Worm (Caenorhabditis elegans) whole organism, young adult: ENCODE measurements around the gene Y39G8B.13.

Experiments used
- C06A6.2 ChIP-seq: fragments of 200-800 bp; sonication (Bioruptor generic); conservative IDR thresholded peaks from 2 replicates; pipeline ENCODE4 v1.3.6; 2022; ENCODE audit warnings: missing genetic modification characterization, missing compliant biosample characterization
- F23B12.7 ChIP-seq: sonication (generic microtip); optimal IDR thresholded peaks from 2 replicates; lab custom pipeline; 2017; ENCODE audit warnings: missing genetic modification characterization, mild to moderate bottlenecking, missing compliant biosample characterization, antibody characterized with exemption, moderate library complexity; ENCODE audit not compliant: insufficient read depth
- F49E8.2 ChIP-seq: sonication (generic microtip); optimal IDR thresholded peaks from 3 replicates; lab custom pipeline; 2017; ENCODE audit warnings: missing genetic modification characterization, mild to moderate bottlenecking, missing compliant biosample characterization, antibody characterized with exemption, moderate library complexity; ENCODE audit not compliant: insufficient read depth
- F52B5.7 ChIP-seq: sonication (generic microtip); optimal IDR thresholded peaks from 2 replicates; lab custom pipeline; 2016; ENCODE audit warnings: mild to moderate bottlenecking, missing genetic modification characterization, missing compliant biosample characterization
- F57A8.1 ChIP-seq: fragments of 200-800 bp; sonication (Bioruptor generic); optimal IDR thresholded peaks from 2 replicates; lab custom pipeline; 2018; ENCODE audit warnings: mild to moderate bottlenecking, missing genetic modification characterization, moderate library complexity, missing compliant biosample characterization
- K11D2.4 ChIP-seq: fragments of 200-800 bp; sonication (Bioruptor generic); IDR thresholded peaks from 2 replicates; pipeline ENCODE4 v1.3.6; 2022; ENCODE audit warnings: missing genetic modification reagents, missing genetic modification characterization, missing compliant biosample characterization
- Y53F4B.3 ChIP-seq: fragments of 200-800 bp; sonication (Bioruptor generic); IDR thresholded peaks from 2 replicates; pipeline ENCODE4 v1.3.6; 2022; ENCODE audit warnings: missing genetic modification reagents, missing genetic modification characterization, missing compliant biosample characterization
- Y56A3A.18 ChIP-seq: fragments of 200-800 bp; sonication (Bioruptor generic); IDR thresholded peaks from 2 replicates; pipeline ENCODE4 v1.3.6; 2022; ENCODE audit warnings: missing genetic modification reagents, missing genetic modification characterization, missing compliant biosample characterization
- atf-7 ChIP-seq: sonication (generic microtip); optimal IDR thresholded peaks from 2 replicates; lab custom pipeline; 2017; ENCODE audit warnings: mild to moderate bottlenecking, missing genetic modification characterization, missing compliant biosample characterization
- athp-1 ChIP-seq: sonication (generic microtip); optimal IDR thresholded peaks from 2 replicates; lab custom pipeline; 2017; ENCODE audit warnings: mild to moderate bottlenecking, missing genetic modification characterization, missing compliant biosample characterization
- attf-5 ChIP-seq: fragments of 200-800 bp; sonication (Bioruptor generic); optimal IDR thresholded peaks from 2 replicates; lab custom pipeline; 2018; ENCODE audit warnings: mild to moderate bottlenecking, missing genetic modification characterization, missing compliant biosample characterization
- bed-2 ChIP-seq: fragments of 200-800 bp; sonication (Bioruptor generic); IDR thresholded peaks from 2 replicates; pipeline ENCODE4 v1.3.6; 2022; ENCODE audit warnings: missing genetic modification reagents, missing genetic modification characterization, missing compliant biosample characterization
- ccch-3 ChIP-seq: fragments of 200-800 bp; sonication (Bioruptor generic); optimal IDR thresholded peaks from 2 replicates; lab custom pipeline; 2018; ENCODE audit warnings: mild to moderate bottlenecking, missing genetic modification characterization, missing compliant biosample characterization
- cebp-2 ChIP-seq: fragments of 200-800 bp; sonication (Bioruptor generic); IDR thresholded peaks from 2 replicates; pipeline ENCODE4 v1.3.6; 2022; ENCODE audit warnings: missing genetic modification characterization, missing compliant biosample characterization
- ceh-100 ChIP-seq: fragments of 200-800 bp; sonication (Bioruptor generic); IDR thresholded peaks from 2 replicates; pipeline ENCODE4 v1.3.6; 2022; ENCODE audit warnings: missing genetic modification reagents, missing genetic modification characterization, missing compliant biosample characterization
- chd-7 ChIP-seq: sonication (generic microtip); optimal IDR thresholded peaks from 2 replicates; lab custom pipeline; 2016; ENCODE audit warnings: mild to moderate bottlenecking, missing genetic modification characterization, moderate library complexity, missing compliant biosample characterization
- dox-1 ChIP-seq: fragments of 200-800 bp; sonication (Bioruptor generic); IDR thresholded peaks from 2 replicates; pipeline ENCODE4 v1.3.6; 2022; ENCODE audit warnings: missing genetic modification reagents, missing genetic modification characterization, missing compliant biosample characterization
- egl-44 ChIP-seq: fragments of 200-800 bp; sonication (Bioruptor generic); IDR thresholded peaks from 2 replicates; pipeline ENCODE4 v1.3.6; 2022; ENCODE audit warnings: missing genetic modification reagents, missing genetic modification characterization, missing compliant biosample characterization
- ekl-4 ChIP-seq: fragments of 200-800 bp; sonication (Bioruptor generic); IDR thresholded peaks from 2 replicates; pipeline ENCODE4 v1.3.6; 2022; ENCODE audit warnings: missing genetic modification reagents, missing genetic modification characterization, missing compliant biosample characterization
- ets-4 ChIP-seq: fragments of 200-800 bp; sonication (Bioruptor generic); optimal IDR thresholded peaks from 2 replicates; lab custom pipeline; 2018; ENCODE audit warnings: mild to moderate bottlenecking, missing genetic modification characterization, missing compliant biosample characterization
- gei-17 ChIP-seq: fragments of 200-800 bp; sonication (Bioruptor generic); optimal IDR thresholded peaks from 2 replicates; lab custom pipeline; 2018; ENCODE audit warnings: mild to moderate bottlenecking, missing genetic modification characterization, missing compliant biosample characterization
- him-1 ChIP-seq: sonication (generic microtip); optimal IDR thresholded peaks from 2 replicates; lab custom pipeline; 2016; ENCODE audit warnings: missing genotype, missing genetic modification reagents, missing genetic modification characterization, missing compliant biosample characterization
- hmg-20 ChIP-seq: fragments of 200-800 bp; sonication (Bioruptor generic); IDR thresholded peaks from 2 replicates; pipeline ENCODE4 v1.3.6; 2022; ENCODE audit warnings: missing genetic modification reagents, missing genetic modification characterization, missing compliant biosample characterization
- hrde-1 ChIP-seq: sonication (generic microtip); optimal IDR thresholded peaks from 2 replicates; lab custom pipeline; 2016; ENCODE audit warnings: missing genetic modification characterization, mild to moderate bottlenecking, missing compliant biosample characterization, moderate library complexity, missing genotype, missing genetic modification reagents, borderline replicate concordance
- hsf-1 ChIP-seq: fragments of 200-800 bp; sonication (Bioruptor generic); IDR thresholded peaks from 2 replicates; pipeline ENCODE4 v1.3.6; 2022; ENCODE audit warnings: missing genetic modification reagents, missing genetic modification characterization, missing compliant biosample characterization
- lag-1 ChIP-seq: fragments of 200-800 bp; sonication (Bioruptor generic); IDR thresholded peaks from 2 replicates; pipeline ENCODE4 v1.3.6; 2022; ENCODE audit warnings: missing genetic modification reagents, missing genetic modification characterization, missing compliant biosample characterization
- let-526 ChIP-seq: fragments of 200-800 bp; sonication (Bioruptor generic); IDR thresholded peaks from 2 replicates; pipeline ENCODE4 v1.3.6; 2022; ENCODE audit warnings: missing genetic modification reagents, missing genetic modification characterization, missing compliant biosample characterization
- lin-40 ChIP-seq: sonication (generic microtip); optimal IDR thresholded peaks from 2 replicates; lab custom pipeline; 2016; ENCODE audit warnings: missing genetic modification characterization, mild to moderate bottlenecking, missing compliant biosample characterization, missing genotype, missing genetic modification reagents
- lsl-1 ChIP-seq: fragments of 200-800 bp; sonication (Bioruptor generic); optimal IDR thresholded peaks from 2 replicates; lab custom pipeline; 2018; ENCODE audit warnings: mild to moderate bottlenecking, missing genetic modification characterization, moderate library complexity, missing compliant biosample characterization
- lsy-27 ChIP-seq: sonication (generic microtip); optimal IDR thresholded peaks from 2 replicates; lab custom pipeline; 2017; ENCODE audit warnings: missing genetic modification characterization, mild to moderate bottlenecking, missing compliant biosample characterization, antibody characterized with exemption, missing genotype, borderline replicate concordance; ENCODE audit not compliant: insufficient read depth
- madf-10 ChIP-seq: sonication (generic microtip); optimal IDR thresholded peaks from 2 replicates; lab custom pipeline; 2016; ENCODE audit warnings: mild to moderate bottlenecking, missing genetic modification characterization, missing compliant biosample characterization
- madf-6 ChIP-seq: fragments of 200-800 bp; sonication (Bioruptor generic); IDR thresholded peaks from 2 replicates; pipeline ENCODE4 v1.3.6; 2022; ENCODE audit warnings: missing genetic modification reagents, missing genetic modification characterization, missing compliant biosample characterization
- madf-8 ChIP-seq: fragments of 200-800 bp; sonication (Bioruptor generic); conservative IDR thresholded peaks from 2 replicates; pipeline ENCODE4 v1.3.6; 2022; ENCODE audit warnings: missing genetic modification reagents, missing genetic modification characterization, missing compliant biosample characterization
- nfya-2 ChIP-seq: fragments of 200-800 bp; sonication (Bioruptor generic); IDR thresholded peaks from 2 replicates; pipeline ENCODE4 v1.3.6; 2022; ENCODE audit warnings: missing genetic modification reagents, missing genetic modification characterization, missing compliant biosample characterization
- nhr-120 ChIP-seq: fragments of 200-800 bp; sonication (Bioruptor generic); IDR thresholded peaks from 2 replicates; pipeline ENCODE4 v1.3.6; 2022; ENCODE audit warnings: missing genetic modification characterization, missing compliant biosample characterization
- nhr-179 ChIP-seq: sonication (generic microtip); optimal IDR thresholded peaks from 2 replicates; lab custom pipeline; 2016; ENCODE audit warnings: mild to moderate bottlenecking, missing genetic modification characterization, missing compliant biosample characterization
- nhr-80 ChIP-seq: sonication (generic microtip); optimal IDR thresholded peaks from 2 replicates; lab custom pipeline; 2016; ENCODE audit warnings: missing genetic modification characterization, missing compliant biosample characterization
- pha-4 ChIP-seq: fragments of 150-350 bp; sonication (generic microtip); optimal IDR thresholded peaks from 2 replicates; lab custom pipeline; 2014; ENCODE audit warnings: missing biosample characterization, missing genetic modification reagents, missing genetic modification characterization
- rcor-1 ChIP-seq: fragments of 200-800 bp; sonication (Bioruptor generic); IDR thresholded peaks from 2 replicates; pipeline ENCODE4 v1.3.6; 2022; ENCODE audit warnings: missing genetic modification reagents, missing genetic modification characterization, missing compliant biosample characterization
- rec-8 ChIP-seq, 2 experiments: sonication (generic microtip); optimal IDR thresholded peaks; 2 replicates each; lab custom pipeline; 2016; ENCODE audit warnings: mild to moderate bottlenecking in 2 of 2, missing genetic modification characterization in 2 of 2, missing genetic modification reagents in 2 of 2, missing genotype in 2 of 2, missing biosample characterization in 1 of 2, missing compliant biosample characterization in 1 of 2, moderate library complexity in 1 of 2
- sdz-38 ChIP-seq: sonication (generic microtip); optimal IDR thresholded peaks from 2 replicates; lab custom pipeline; 2016; ENCODE audit warnings: missing genotype, missing genetic modification characterization, missing compliant biosample characterization
- sea-2 ChIP-seq: fragments of 200-800 bp; sonication (Bioruptor generic); IDR thresholded peaks from 2 replicates; pipeline ENCODE4 v1.3.6; 2022; ENCODE audit warnings: missing genetic modification characterization, missing compliant biosample characterization
- snpc-1.1 ChIP-seq: sonication (generic microtip); optimal IDR thresholded peaks from 2 replicates; lab custom pipeline; 2017; ENCODE audit warnings: missing genetic modification characterization, mild to moderate bottlenecking, missing compliant biosample characterization, antibody characterized with exemption, moderate library complexity, missing genotype, missing genetic modification reagents; ENCODE audit not compliant: insufficient read depth
- snpc-4 ChIP-seq, 5 experiments: fragments of 150-350 bp in 1 of 5; sonication (generic microtip) in 4 of 5; optimal IDR thresholded peaks; 2 replicates each; lab custom pipeline; 2014 to 2018; ENCODE audit warnings: missing genetic modification characterization in 5 of 5, missing biosample characterization in 3 of 5, antibody characterized with exemption in 2 of 5, mild to moderate bottlenecking in 2 of 5, missing compliant biosample characterization in 2 of 5, missing genotype in 2 of 5, moderate library complexity in 2 of 5, missing genetic modification reagents in 1 of 5
- somi-1 ChIP-seq: fragments of 200-800 bp; sonication (Bioruptor generic); optimal IDR thresholded peaks from 2 replicates; lab custom pipeline; 2018; ENCODE audit warnings: mild to moderate bottlenecking, missing genetic modification characterization, missing compliant biosample characterization
- sptf-2 ChIP-seq: fragments of 200-800 bp; sonication (Bioruptor generic); optimal IDR thresholded peaks from 2 replicates; lab custom pipeline; 2018; ENCODE audit warnings: mild to moderate bottlenecking, missing genetic modification characterization, missing compliant biosample characterization
- ztf-6 ChIP-seq: fragments of 200-800 bp; sonication (Bioruptor generic); IDR thresholded peaks from 2 replicates; pipeline ENCODE4 v1.3.6; 2022; ENCODE audit warnings: missing genetic modification reagents, missing genetic modification characterization, missing compliant biosample characterization

Y39G8B.13 gene

ce11 chrII:14018192-14018591 lies 35.3 kb upstream of the Y39G8B.13 start (continued):
- TF ChIP-seq C06A6.2 (GFP tag; lab: Robert Waterston, UW) (0 out of 2 replicates have a peak, but pooled peaks have one; percentile 27), Y56A3A.18 (GFP tag; lab: Robert Waterston, UW) (peak; percentile 93), hsf-1 (GFP tag; lab: Robert Waterston, UW) (peak; percentile 60; the same call in 1 of the 2 replicates), athp-1 (tag; lab: Kevin White, UChicago) (peak; percentile 64), madf-6 (GFP tag; lab: Robert Waterston, UW) (peak; percentile 91), chd-7 (tag; lab: Kevin White, UChicago) (peak; percentile 75), K11D2.4 (GFP tag; lab: Robert Waterston, UW) (peak; percentile 74; the same call in 1 of the 2 replicates), snpc-4 (GFP tag; optimal IDR thresholded peaks at IDR 0.05; lab: Kevin White, UChicago) (peak; percentile 99), snpc-4 (tag; optimal IDR thresholded peaks at IDR 0.05; lab: Kevin White, UChicago) (peak; percentile 99 to 100 (median 100)), let-526 (GFP tag; lab: Robert Waterston, UW) (no peak), ceh-100 (GFP tag; lab: Robert Waterston, UW) (peak; percentile 80), somi-1 (GFP tag; lab: Kevin White, UChicago) (peak; percentile 23), F57A8.1 (GFP tag; lab: Kevin White, UChicago) (no peak), ets-4 (GFP tag; lab: Kevin White, UChicago) (peak; percentile 0), ccch-3 (GFP tag; lab: Kevin White, UChicago) (no peak), atf-7 (tag; lab: Kevin White, UChicago) (peak; percentile 78), pha-4 (tag; lab: Kevin White, UChicago) (peak; percentile 18), sdz-38 (tag; lab: Kevin White, UChicago) (no peak), dox-1 (peak; percentile 95), lag-1 (GFP tag; lab: Robert Waterston, UW) (no peak), hrde-1 (tag; lab: Kevin White, UChicago) (peak; percentile 42), nfya-2 (GFP tag; lab: Robert Waterston, UW) (no peak), F49E8.2 (tag; lab: Kevin White, UChicago) (peak; percentile 88), gei-17 (GFP tag; lab: Kevin White, UChicago) (peak; percentile 81), egl-44 (GFP tag; lab: Robert Waterston, UW) (no peak), rcor-1 (peak; percentile 89), lin-40 (tag; lab: Kevin White, UChicago) (peak; percentile 89), nhr-80 (peak; percentile 27), madf-8 (GFP tag; lab: Robert Waterston, UW) (peak; percentile 63), F23B12.7 (tag; lab: Kevin White, UChicago) (peak; percentile 81), him-1 (tag; lab: Kevin White, UChicago) (peak; percentile 97), sea-2 (GFP tag; lab: Robert Waterston, UW) (no peak), rec-8 (tag; optimal IDR thresholded peaks at IDR 0.05; lab: Kevin White, UChicago) (peak; percentile 6 to 28), hmg-20 (GFP tag; lab: Robert Waterston, UW) (peak; percentile 74), Y53F4B.3 (GFP tag; lab: Robert Waterston, UW) (peak; percentile 34; the same call in 1 of the 2 replicates), nhr-179 (tag; lab: Kevin White, UChicago) (peak; percentile 73), madf-10 (peak; percentile 48), nhr-120 (no peak), F52B5.7 (tag; lab: Kevin White, UChicago) (peak; percentile 72), sptf-2 (GFP tag; lab: Kevin White, UChicago) (peak; percentile 46), ekl-4 (GFP tag; lab: Robert Waterston, UW) (peak; percentile 87), cebp-2 (GFP tag; lab: Robert Waterston, UW) (no peak), ztf-6 (GFP tag; lab: Robert Waterston, UW) (no peak), snpc-1.1 (tag; lab: Kevin White, UChicago) (peak; percentile 99), bed-2 (GFP tag; lab: Robert Waterston, UW) (no peak), attf-5 (GFP tag; lab: Kevin White, UChicago) (peak; percentile 12), lsy-27 (tag; lab: Kevin White, UChicago) (peak; percentile 1), lsl-1 (GFP tag; lab: Kevin White, UChicago) (peak; percentile 80)
